Fruit fly (Drosophila melanogaster): Measurements from ENCODE around the gene Gr66a.
A peak's percentile ranks its signal among the peaks of the same experiment; 100 is the strongest.

Gene Gr66a

dm6 chr3L:8289336-8290258, 17.2 kb downstream of the Gr66a start, which contains the start of gene cert (continued):
- 0 out of 2 replicates have a peak, but pooled peaks have one; percentile 29 for TF ChIP-seq vvl (GFP tag; IDR thresholded peaks at IDR 0.05)
- no peak for TF ChIP-seq CG1529 (GFP tag; optimal IDR thresholded peaks at IDR 0.05)
- TF ChIP-seq CG10274 (GFP tag; optimal IDR thresholded peaks at IDR 0.05), result no peak
- peak; percentile 33 for TF ChIP-seq CG34376 (GFP tag; optimal IDR thresholded peaks at IDR 0.05)
- no peak for TF ChIP-seq chn (GFP tag; optimal IDR thresholded peaks at IDR 0.05)
- TF ChIP-seq tin (GFP tag; optimal IDR thresholded peaks at IDR 0.05), result peak; percentile 21
- no peak for TF ChIP-seq pan (optimal IDR thresholded peaks at IDR 0.05)
- TF ChIP-seq pan (GFP tag; optimal IDR thresholded peaks at IDR 0.05 in 1 of 2, IDR thresholded peaks at IDR 0.05 in 1 of 2), result no peak
- no peak for TF ChIP-seq twi (tag; optimal IDR thresholded peaks at IDR 0.05)
- peak; percentile 6 for TF ChIP-seq HmgD (GFP tag; optimal IDR thresholded peaks at IDR 0.05)
- TF ChIP-seq BtbVII (GFP tag; optimal IDR thresholded peaks at IDR 0.05), result no peak
- TF ChIP-seq psq (GFP tag; optimal IDR thresholded peaks at IDR 0.05), result no peak
- no peak for TF ChIP-seq cato (GFP tag; optimal IDR thresholded peaks at IDR 0.05; ENCODE audit: borderline replicate concordance)
- TF ChIP-seq sim (GFP tag; IDR thresholded peaks at IDR 0.05), result no peak
- peak; percentile 90 for TF ChIP-seq Opbp (GFP tag; IDR thresholded peaks at IDR 0.05; ENCODE audit: partially characterized antibody)
- TF ChIP-seq CG7963 (GFP tag; IDR thresholded peaks at IDR 0.05; ENCODE audit: partially characterized antibody), result peak; percentile 81
- TF ChIP-seq crc (GFP tag; optimal IDR thresholded peaks at IDR 0.05), result no peak
- TF ChIP-seq NK7.1 (GFP tag; optimal IDR thresholded peaks at IDR 0.05), result no peak
- no peak for TF ChIP-seq CG14441 (GFP tag; IDR thresholded peaks at IDR 0.05)
- TF ChIP-seq ken (GFP tag; IDR thresholded peaks at IDR 0.05), result no peak
- TF ChIP-seq Max (GFP tag; optimal IDR thresholded peaks at IDR 0.05), result peak; percentile 25
- no peak for TF ChIP-seq tup (GFP tag; optimal IDR thresholded peaks at IDR 0.05)
- peak; percentile 45 for TF ChIP-seq pho (GFP tag; optimal IDR thresholded peaks at IDR 0.05)
- peak; percentile 83 for TF ChIP-seq HLH4C (GFP tag; IDR thresholded peaks at IDR 0.05; ENCODE audit: partially characterized antibody)
- no peak for TF ChIP-seq CG6689 (GFP tag; IDR thresholded peaks at IDR 0.05)
- TF ChIP-seq Elba2 (GFP tag; optimal IDR thresholded peaks at IDR 0.05), result no peak
- no peak for TF ChIP-seq CG2202 (tag; optimal IDR thresholded peaks at IDR 0.05)
- TF ChIP-seq CG1832 (GFP tag; optimal IDR thresholded peaks at IDR 0.05), result no peak
- TF ChIP-seq CG2120 (GFP tag; optimal IDR thresholded peaks at IDR 0.05), result peak; percentile 60
- TF ChIP-seq Hr51 (GFP tag; optimal IDR thresholded peaks at IDR 0.05), result no peak
- TF ChIP-seq CG14860 (GFP tag; IDR thresholded peaks at IDR 0.05; ENCODE audit: partially characterized antibody), result peak; percentile 88
- TF ChIP-seq dpn (GFP tag; optimal IDR thresholded peaks at IDR 0.05), result peak; percentile 33 to 44
- TF ChIP-seq CG15514 (GFP tag; optimal IDR thresholded peaks at IDR 0.05), result peak; percentile 72
- no peak for TF ChIP-seq al (GFP tag; IDR thresholded peaks at IDR 0.05)
- TF ChIP-seq corto (GFP tag; optimal IDR thresholded peaks at IDR 0.05), result no peak
- peak; percentile 65 for TF ChIP-seq Ets97D (GFP tag; optimal IDR thresholded peaks at IDR 0.05)
- peak; percentile 92 for TF ChIP-seq Dll (GFP tag; IDR thresholded peaks at IDR 0.05; ENCODE audit: partially characterized antibody)
- TF ChIP-seq Med (GFP tag), result peak; percentile 81
- TF ChIP-seq CG3838 (GFP tag; optimal IDR thresholded peaks at IDR 0.05), result no peak
- TF ChIP-seq CG7271 (tag; optimal IDR thresholded peaks at IDR 0.05), result no peak
- peak; percentile 96 for TF ChIP-seq Myb (GFP tag; optimal IDR thresholded peaks at IDR 0.05)
- TF ChIP-seq tgo (GFP tag; IDR thresholded peaks at IDR 0.05), result no peak
- peak; percentile 46 for TF ChIP-seq kay (GFP tag; optimal IDR thresholded peaks at IDR 0.05)
- TF ChIP-seq ro (GFP tag; IDR thresholded peaks at IDR 0.05), result no peak
- TF ChIP-seq Hmr (GFP tag; optimal IDR thresholded peaks at IDR 0.05), result peak; percentile 19
- TF ChIP-seq dan (GFP tag; IDR thresholded peaks at IDR 0.05), result no peak
- TF ChIP-seq ci (GFP tag; IDR thresholded peaks at IDR 0.05), result no peak
- no peak for TF ChIP-seq CG11560 (tag; IDR thresholded peaks at IDR 0.05)
- peak; percentile 18 for TF ChIP-seq Xbp1 (GFP tag; optimal IDR thresholded peaks at IDR 0.05)
